Worm (Caenorhabditis elegans) whole organism, late embryonic: ENCODE measurements around the gene sri-42.
"Not testable (repeated sequence)": the region's sequence is repeated elsewhere in the genome, so short reads cannot be mapped to it uniquely, and the experiment has no call there.

Experiments
- C08G9.2 ChIP-seq: sonication (generic microtip); optimal IDR thresholded peaks from 2 replicates; lab custom pipeline; 2016; ENCODE audit warnings: mild to moderate bottlenecking, missing genetic modification characterization, moderate library complexity, missing compliant biosample characterization
- ama-1 ChIP-seq: fragments of 150-350 bp; optimal IDR thresholded peaks from 2 replicates; lab custom pipeline; 2014
- ceh-30 ChIP-seq: fragments of 150-350 bp; optimal IDR thresholded peaks from 2 replicates; lab custom pipeline; 2014; ENCODE audit warnings: missing biosample characterization, missing genetic modification characterization
- ceh-6 ChIP-seq: fragments of 200-800 bp; sonication (Bioruptor generic); optimal IDR thresholded peaks from 2 replicates; lab custom pipeline; 2018; ENCODE audit warnings: mild to moderate bottlenecking, missing genetic modification characterization, missing compliant biosample characterization
- elt-4 ChIP-seq: sonication (generic microtip); optimal IDR thresholded peaks from 2 replicates; lab custom pipeline; 2016; ENCODE audit warnings: missing genetic modification characterization, missing compliant biosample characterization
- hlh-8 ChIP-seq: sonication (generic microtip); optimal IDR thresholded peaks from 2 replicates; lab custom pipeline; 2016; ENCODE audit warnings: missing genotype, missing genetic modification characterization, missing compliant biosample characterization
- lin-11 ChIP-seq: fragments of 200-800 bp; sonication (Bioruptor generic); optimal IDR thresholded peaks from 2 replicates; lab custom pipeline; 2018; ENCODE audit warnings: mild to moderate bottlenecking, missing genetic modification characterization, missing compliant biosample characterization
- npax-4 ChIP-seq: sonication (generic microtip); optimal IDR thresholded peaks from 2 replicates; lab custom pipeline; 2016; ENCODE audit warnings: missing genetic modification characterization, missing compliant biosample characterization
- pha-4 ChIP-seq: fragments of 150-350 bp; optimal IDR thresholded peaks from 2 replicates; lab custom pipeline; 2018; ENCODE audit warnings: missing biosample characterization, missing genetic modification reagents, missing genetic modification characterization
- pqm-1 ChIP-seq: sonication (generic microtip); optimal IDR thresholded peaks from 2 replicates; lab custom pipeline; 2016; ENCODE audit warnings: missing genetic modification characterization, missing compliant biosample characterization
- sox-2 ChIP-seq: fragments of 200-800 bp; sonication (Bioruptor generic); IDR thresholded peaks from 2 replicates; pipeline ENCODE4 v1.3.6; 2022; ENCODE audit warnings: missing genetic modification reagents, missing genetic modification characterization, missing compliant biosample characterization
- tbx-2 ChIP-seq: sonication (generic microtip); optimal IDR thresholded peaks from 2 replicates; lab custom pipeline; 2016; ENCODE audit warnings: missing genetic modification characterization, missing compliant biosample characterization

DNA sequence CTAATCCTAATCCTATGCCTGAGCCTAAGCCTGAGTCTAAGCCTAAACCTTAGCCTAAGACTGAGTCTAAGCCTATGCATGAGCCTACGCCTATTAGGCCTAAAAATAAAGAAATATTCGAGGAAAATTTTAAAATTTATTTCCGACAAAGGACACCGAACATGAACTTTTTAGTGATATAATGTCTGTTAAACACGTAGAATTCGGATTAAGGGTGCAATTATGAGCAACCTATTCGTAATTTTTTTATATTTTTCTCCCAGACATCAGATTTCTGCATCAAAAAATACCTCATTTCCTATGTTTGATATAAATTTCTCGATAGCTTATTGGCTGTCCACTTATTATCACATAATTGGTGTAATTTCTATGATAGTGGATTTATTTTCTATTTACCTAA lies 46.3 kb upstream of the sri-42 start, which contains the start of gene Y27F2A.11:
- not testable (repeated sequence) for TF ChIP-seq ama-1 (lab: Kevin White, UChicago); ceh-6 (GFP tag; lab: Kevin White, UChicago); tbx-2 (tag; lab: Kevin White, UChicago); lin-11; pha-4 (tag; lab: Kevin White, UChicago); C08G9.2 (tag; lab: Kevin White, UChicago); sox-2 (GFP tag; lab: Robert Waterston, UW); elt-4 (tag; lab: Kevin White, UChicago); pqm-1; ceh-30 (tag; lab: Kevin White, UChicago); npax-4 (tag; lab: Kevin White, UChicago); hlh-8 (tag; lab: Kevin White, UChicago)
